Worm (Caenorhabditis elegans): ENCODE results near the gene oac-23.

- no peak for TF ChIP-seq tab-1 (GFP tag; IDR thresholded peaks at IDR 0.05)
- TF ChIP-seq ztf-29 (GFP tag; IDR thresholded peaks at IDR 0.05): no peak
- no peak for TF ChIP-seq flt-1 (GFP tag; IDR thresholded peaks at IDR 0.05)
- TF ChIP-seq klf-2 (GFP tag; conservative IDR thresholded peaks at IDR 0.05): no peak
- TF ChIP-seq cog-1 (tag; optimal IDR thresholded peaks at IDR 0.05): no peak
- TF ChIP-seq T22C8.4 (GFP tag; IDR thresholded peaks at IDR 0.05): no peak
These were observed 13.5 kb downstream of the oac-23 start, which contains the start of gene dct-8 for ce11 chrIV:3894770-3895169.
